Fruit fly (Drosophila melanogaster) whole organism, embryonic: ENCODE data around the gene CG10195.

ENCODE experiments used
- Aef1 ChIP-seq: fragments of 200-800 bp; sonication (Bioruptor generic); IDR thresholded peaks from 3 replicates; pipeline ENCODE4 v1.3.6; 2022; ENCODE audit warnings: missing biosample characterization, missing genetic modification characterization
- Awh ChIP-seq: fragments of 200-800 bp; sonication (Bioruptor generic); IDR thresholded peaks from 2 replicates; pipeline ENCODE4, ENCODE4 v1.3.6; 2022; ENCODE audit warnings: missing biosample characterization, missing genetic modification characterization
- Bteb2 ChIP-seq: fragments of 200-800 bp; sonication (Bioruptor generic); optimal IDR thresholded peaks from 2 replicates; lab custom pipeline; 2016; ENCODE audit warnings: missing biosample characterization, missing genetic modification characterization
- CG10274 ChIP-seq: fragments of 200-800 bp; sonication (Bioruptor generic); optimal IDR thresholded peaks from 3 replicates; lab custom pipeline; 2017; ENCODE audit warnings: missing biosample characterization, mild to moderate bottlenecking, missing genetic modification characterization
- CG10431 ChIP-seq: fragments of 200-800 bp; sonication (Bioruptor generic); optimal IDR thresholded peaks from 3 replicates; lab custom pipeline; 2018; ENCODE audit warnings: missing biosample characterization, mild to moderate bottlenecking, missing genetic modification characterization
- CG11560 ChIP-seq: fragments of 200-800 bp; sonication (Bioruptor generic); IDR thresholded peaks from 3 replicates; pipeline ENCODE4 v1.3.6; 2022; ENCODE audit warnings: missing biosample characterization, missing genetic modification characterization
- CG12236 ChIP-seq: fragments of 200-800 bp; sonication (Bioruptor generic); optimal IDR thresholded peaks from 2 replicates; lab custom pipeline; 2016; ENCODE audit warnings: missing biosample characterization, missing genetic modification characterization
- CG14965 ChIP-seq: fragments of 200-800 bp; sonication (Bioruptor generic); optimal IDR thresholded peaks from 2 replicates; lab custom pipeline; 2016; ENCODE audit warnings: missing biosample characterization, missing genetic modification characterization, borderline replicate concordance
- CG15011 ChIP-seq: fragments of 200-800 bp; sonication (Bioruptor generic); optimal IDR thresholded peaks from 3 replicates; lab custom pipeline; 2018; ENCODE audit warnings: missing biosample characterization, mild to moderate bottlenecking, missing genetic modification characterization
- CG15601 ChIP-seq: fragments of 200-800 bp; sonication (Bioruptor generic); optimal IDR thresholded peaks from 3 replicates; lab custom pipeline; 2019; ENCODE audit warnings: missing biosample characterization, mild to moderate bottlenecking, missing genetic modification characterization, moderate library complexity
- CG16815 ChIP-seq: fragments of 200-800 bp; sonication (Bioruptor generic); optimal IDR thresholded peaks from 3 replicates; lab custom pipeline; 2017; ENCODE audit warnings: missing biosample characterization, mild to moderate bottlenecking, missing genetic modification characterization
- CG17186 ChIP-seq: fragments of 200-800 bp; sonication (Bioruptor generic); optimal IDR thresholded peaks from 3 replicates; lab custom pipeline; 2017; ENCODE audit warnings: missing biosample characterization, missing genetic modification reagents, missing genetic modification characterization
- CG2116 ChIP-seq: fragments of 200-800 bp; sonication (Bioruptor generic); optimal IDR thresholded peaks from 3 replicates; lab custom pipeline; 2018; ENCODE audit warnings: missing biosample characterization, mild to moderate bottlenecking, missing genetic modification characterization
- CG2875 ChIP-seq: fragments of 200-800 bp; sonication (Bioruptor generic); optimal IDR thresholded peaks from 2 replicates; lab custom pipeline; 2017; ENCODE audit warnings: missing biosample characterization, mild to moderate bottlenecking, missing genetic modification characterization, missing genetic modification reagents
- CG32772 ChIP-seq: fragments of 200-800 bp; sonication (Bioruptor generic); IDR thresholded peaks from 2 replicates; pipeline ENCODE4 v1.3.6; 2022; ENCODE audit warnings: missing biosample characterization, missing genetic modification characterization
- CG3838 ChIP-seq: fragments of 200-800 bp; sonication (Bioruptor generic); optimal IDR thresholded peaks from 3 replicates; lab custom pipeline; 2016; ENCODE audit warnings: missing biosample characterization, missing genetic modification characterization
- CG4730 ChIP-seq: fragments of 200-800 bp; sonication (Bioruptor generic); IDR thresholded peaks from 2 replicates; pipeline ENCODE4 v1.3.6; 2022; ENCODE audit warnings: missing biosample characterization, missing genetic modification characterization
- CG7786 ChIP-seq: fragments of 200-800 bp; sonication (Bioruptor generic); optimal IDR thresholded peaks from 2 replicates; lab custom pipeline; 2016; ENCODE audit warnings: missing biosample characterization, missing genetic modification characterization
- CG8290 ChIP-seq, 3 experiments: fragments of 200-800 bp; sonication (Bioruptor generic); optimal IDR thresholded peaks; 2 replicates each; lab custom pipeline; 2016 to 2019; ENCODE audit warnings: missing biosample characterization in 3 of 3, missing genetic modification characterization in 3 of 3, mild to moderate bottlenecking in 2 of 3, moderate library complexity in 1 of 3
- CG9932 ChIP-seq: fragments of 200-800 bp; sonication (Bioruptor generic); IDR thresholded peaks from 2 replicates; pipeline ENCODE4 v1.3.6; 2022; ENCODE audit warnings: missing biosample characterization, missing genetic modification characterization
- D19A ChIP-seq: fragments of 200-800 bp; optimal IDR thresholded peaks from 3 replicates; lab custom pipeline; 2019; ENCODE audit warnings: missing biosample characterization, mild to moderate bottlenecking, missing genetic modification characterization, moderate library complexity
- E2f1 ChIP-seq: fragments of 200-800 bp; sonication (Bioruptor generic); IDR thresholded peaks from 2 replicates; pipeline ENCODE4 v1.3.6; 2022; ENCODE audit warnings: missing biosample characterization, missing genetic modification characterization
- Fer2 ChIP-seq: fragments of 200-800 bp; sonication (Bioruptor generic); optimal IDR thresholded peaks from 2 replicates; lab custom pipeline; 2018; ENCODE audit warnings: missing biosample characterization, mild to moderate bottlenecking, missing genetic modification characterization, moderate library complexity
- HLH3B ChIP-seq: fragments of 200-800 bp; sonication (Bioruptor generic); IDR thresholded peaks from 2 replicates; pipeline ENCODE4 v1.3.6; 2022; ENCODE audit warnings: missing biosample characterization, missing genetic modification characterization
- HmgD ChIP-seq: fragments of 200-800 bp; sonication (Bioruptor generic); optimal IDR thresholded peaks from 3 replicates; lab custom pipeline; 2016; ENCODE audit warnings: missing biosample characterization, missing genetic modification characterization
- Lpt ChIP-seq: fragments of >200 bp; optimal IDR thresholded peaks from 2 replicates; lab custom pipeline; 2018; ENCODE audit warnings: missing biosample characterization, missing genetic modification characterization
- Mes4 ChIP-seq: fragments of 200-800 bp; sonication (Bioruptor generic); optimal IDR thresholded peaks from 2 replicates; lab custom pipeline; 2016; ENCODE audit warnings: missing biosample characterization, missing genetic modification characterization
- NfI ChIP-seq: fragments of 200-800 bp; sonication (Bioruptor generic); optimal IDR thresholded peaks from 3 replicates; lab custom pipeline; 2018; ENCODE audit warnings: missing biosample characterization, mild to moderate bottlenecking, missing genetic modification characterization, moderate library complexity
- Oaz ChIP-seq: fragments of 200-800 bp; sonication (Bioruptor generic); IDR thresholded peaks from 2 replicates; pipeline ENCODE4 v1.3.6; 2022; ENCODE audit warnings: missing biosample characterization, missing genetic modification characterization
- Oli ChIP-seq: fragments of 200-800 bp; sonication (Bioruptor generic); optimal IDR thresholded peaks from 2 replicates; lab custom pipeline; 2018; ENCODE audit warnings: missing biosample characterization, mild to moderate bottlenecking, missing genetic modification characterization, moderate library complexity
- Rfx ChIP-seq: fragments of 200-800 bp; sonication (Bioruptor generic); IDR thresholded peaks from 2 replicates; pipeline ENCODE4 v1.3.6; 2022; ENCODE audit warnings: missing biosample characterization, missing genetic modification characterization
- Rx ChIP-seq: fragments of 200-800 bp; sonication (Bioruptor generic); IDR thresholded peaks from 2 replicates; pipeline ENCODE4 v1.3.6; 2022; ENCODE audit warnings: missing biosample characterization, missing genetic modification characterization
- Usf ChIP-seq: fragments of 200-800 bp; sonication (Bioruptor generic); optimal IDR thresholded peaks from 2 replicates; lab custom pipeline; 2017; ENCODE audit warnings: missing genotype, missing biosample characterization, missing genetic modification characterization
- bowl ChIP-seq: fragments of 200-800 bp; sonication (Bioruptor generic); IDR thresholded peaks from 2 replicates; pipeline ENCODE4 v1.3.6; 2022; ENCODE audit warnings: missing biosample characterization, missing genetic modification characterization
- da ChIP-seq: fragments of 200-800 bp; sonication (Bioruptor generic); optimal IDR thresholded peaks from 2 replicates; lab custom pipeline; 2016; ENCODE audit warnings: missing biosample characterization, missing genetic modification characterization
- dati ChIP-seq: fragments of 200-800 bp; sonication (Bioruptor generic); IDR thresholded peaks from 2 replicates; pipeline ENCODE4 v1.3.6; 2022; ENCODE audit warnings: missing biosample characterization, missing genetic modification characterization
- dmrt11E ChIP-seq: fragments of 200-800 bp; sonication (Bioruptor generic); optimal IDR thresholded peaks from 3 replicates; lab custom pipeline; 2018; ENCODE audit warnings: missing biosample characterization, mild to moderate bottlenecking, missing genetic modification characterization, moderate library complexity
- dmrt99B ChIP-seq: fragments of 200-800 bp; sonication (Bioruptor generic); optimal IDR thresholded peaks from 2 replicates; lab custom pipeline; 2018; ENCODE audit warnings: missing biosample characterization, mild to moderate bottlenecking, missing genetic modification characterization, moderate library complexity
- emc ChIP-seq: fragments of 200-800 bp; sonication (Bioruptor generic); optimal IDR thresholded peaks from 2 replicates; lab custom pipeline; 2016; ENCODE audit warnings: missing biosample characterization, missing genetic modification characterization
- esg ChIP-seq: fragments of 200-800 bp; sonication (Bioruptor generic); conservative IDR thresholded peaks from 2 replicates; pipeline ENCODE4 v1.3.6; 2022; ENCODE audit warnings: missing biosample characterization, missing genetic modification characterization
- eve ChIP-seq, 2 experiments: fragments of >200 bp; optimal IDR thresholded peaks; 2 replicates each; lab custom pipeline; 2017; ENCODE audit warnings: missing biosample characterization in 2 of 2, missing genetic modification characterization in 2 of 2
- gce ChIP-seq: fragments of 200-800 bp; sonication (Bioruptor generic); IDR thresholded peaks from 3 replicates; pipeline ENCODE4 v1.3.6; 2022; ENCODE audit warnings: missing biosample characterization, missing genetic modification characterization
- gt ChIP-seq: fragments of 200-800 bp; sonication (Bioruptor generic); IDR thresholded peaks from 2 replicates; pipeline ENCODE4 v1.3.6; 2022; ENCODE audit warnings: missing biosample characterization, missing genetic modification characterization
- nerfin-2 ChIP-seq: fragments of 200-800 bp; sonication (Bioruptor generic); IDR thresholded peaks from 2 replicates; pipeline ENCODE4 v1.3.6; 2022; ENCODE audit warnings: missing biosample characterization, missing genetic modification characterization; ENCODE audit not compliant: partially characterized antibody
- phol ChIP-seq: fragments of 200-800 bp; sonication (Bioruptor generic); optimal IDR thresholded peaks from 3 replicates; lab custom pipeline; 2018; ENCODE audit warnings: missing biosample characterization, mild to moderate bottlenecking, missing genetic modification characterization, moderate library complexity
- seq ChIP-seq: fragments of 200-800 bp; sonication (Bioruptor generic); IDR thresholded peaks from 2 replicates; pipeline ENCODE4 v1.3.6; 2022; ENCODE audit warnings: missing biosample characterization, missing genetic modification characterization
- shn ChIP-seq: fragments of 200-800 bp; sonication (Bioruptor generic); optimal IDR thresholded peaks from 3 replicates; lab custom pipeline; 2016; ENCODE audit warnings: missing biosample characterization, missing genetic modification characterization
- slp2 ChIP-seq: fragments of 200-800 bp; sonication (Bioruptor generic); optimal IDR thresholded peaks from 2 replicates; lab custom pipeline; 2016; ENCODE audit warnings: missing biosample characterization, missing genetic modification characterization
- tgo ChIP-seq: fragments of 200-800 bp; sonication (Bioruptor generic); IDR thresholded peaks from 3 replicates; pipeline ENCODE4 v1.3.6; 2022; ENCODE audit warnings: missing biosample characterization, missing genetic modification characterization
- tup ChIP-seq: fragments of 200-800 bp; sonication (Bioruptor generic); optimal IDR thresholded peaks from 2 replicates; lab custom pipeline; 2016; ENCODE audit warnings: missing biosample characterization, mild to moderate bottlenecking, missing genetic modification characterization, moderate library complexity
- zf30C ChIP-seq: fragments of 200-800 bp; sonication (Bioruptor generic); optimal IDR thresholded peaks from 3 replicates; lab custom pipeline; 2018; ENCODE audit warnings: missing biosample characterization, mild to moderate bottlenecking, missing genetic modification characterization

Gene CG10195

dm6 chr2L:19517154-19517814 lies 32.8 kb upstream of the CG10195 start, which contains the start of gene Hasp (continued):
- TF ChIP-seq slp2 (GFP tag; lab: Kevin White, UChicago): peak; percentile 31
- TF ChIP-seq CG4730 (GFP tag; lab: Robert Waterston, UW): no peak
- no peak for TF ChIP-seq gt (GFP tag; lab: Robert Waterston, UW)
- peak; percentile 72 for TF ChIP-seq D19A (tag; lab: Kevin White, UChicago)
- TF ChIP-seq CG2875 (GFP tag; lab: Kevin White, UChicago): peak; percentile 33
- peak; percentile 72 for TF ChIP-seq CG2116 (GFP tag; lab: Kevin White, UChicago)
- no peak for TF ChIP-seq Awh (GFP tag; lab: Robert Waterston, UW)
- no peak for TF ChIP-seq Fer2 (tag; lab: Kevin White, UChicago)
- no peak for TF ChIP-seq Oaz (GFP tag; lab: Robert Waterston, UW)
- TF ChIP-seq eve (GFP tag; optimal IDR thresholded peaks at IDR 0.05; lab: Kevin White, UChicago): no peak
- no peak for TF ChIP-seq CG32772 (GFP tag; lab: Robert Waterston, UW)
- TF ChIP-seq CG11560: no peak
- TF ChIP-seq bowl (GFP tag; lab: Robert Waterston, UW): no peak
- TF ChIP-seq esg (GFP tag; lab: Robert Waterston, UW): peak; percentile 56
- TF ChIP-seq Rx (GFP tag; lab: Robert Waterston, UW): no peak
- no peak for TF ChIP-seq Lpt (GFP tag; lab: Kevin White, UChicago)
- no peak for TF ChIP-seq dmrt11E
- TF ChIP-seq CG9932 (GFP tag; lab: Robert Waterston, UW): peak; percentile 54
- TF ChIP-seq CG17186 (GFP tag; lab: Kevin White, UChicago): no peak
- no peak for TF ChIP-seq gce (GFP tag; lab: Robert Waterston, UW)
- no peak for TF ChIP-seq CG3838 (GFP tag; lab: Kevin White, UChicago)
- TF ChIP-seq Aef1 (GFP tag; lab: Robert Waterston, UW): 0 out of 3 replicates have a peak, but pooled peaks have one; percentile 10
- TF ChIP-seq HmgD: no peak
- peak; percentile 35 for TF ChIP-seq NfI (GFP tag; lab: Kevin White, UChicago)
- peak; percentile 63 for TF ChIP-seq Oli
- no peak for TF ChIP-seq CG14965 (GFP tag; lab: Kevin White, UChicago)
- no peak for TF ChIP-seq CG10431 (GFP tag; lab: Kevin White, UChicago)
- TF ChIP-seq HLH3B (GFP tag; lab: Robert Waterston, UW): peak; percentile 45; the same call in 1 of the 2 replicates
- no peak for TF ChIP-seq Usf
- no peak for TF ChIP-seq CG10274 (GFP tag; lab: Kevin White, UChicago)
- no peak for TF ChIP-seq Bteb2 (GFP tag; lab: Kevin White, UChicago)
- no peak for TF ChIP-seq CG7786 (GFP tag; lab: Kevin White, UChicago)
- TF ChIP-seq CG15601 (tag; lab: Kevin White, UChicago): peak; percentile 17
- TF ChIP-seq Mes4 (GFP tag; lab: Kevin White, UChicago): no peak
- TF ChIP-seq da: no peak
- TF ChIP-seq E2f1 (GFP tag; lab: Robert Waterston, UW): no peak
- TF ChIP-seq emc (GFP tag; lab: Kevin White, UChicago): no peak
- TF ChIP-seq dati: no peak
- peak; percentile 90 for TF ChIP-seq nerfin-2 (GFP tag; lab: Robert Waterston, UW)
- peak; percentile 54 for TF ChIP-seq CG8290 (GFP tag; optimal IDR thresholded peaks at IDR 0.05; lab: Kevin White, UChicago)
- TF ChIP-seq CG8290 (tag; optimal IDR thresholded peaks at IDR 0.05; lab: Kevin White, UChicago): no peak
- peak; percentile 67 for TF ChIP-seq Rfx (GFP tag; lab: Robert Waterston, UW)
- TF ChIP-seq shn (GFP tag; lab: Kevin White, UChicago): no peak
- TF ChIP-seq seq: 0 out of 2 replicates have a peak, but pooled peaks have one; percentile 6
- TF ChIP-seq dmrt99B (tag; lab: Kevin White, UChicago): no peak
- no peak for TF ChIP-seq CG15011 (GFP tag; lab: Kevin White, UChicago)
- TF ChIP-seq phol (tag; lab: Kevin White, UChicago): peak; percentile 63
- no peak for TF ChIP-seq zf30C (GFP tag; lab: Kevin White, UChicago)
- TF ChIP-seq tgo (GFP tag; lab: Robert Waterston, UW): peak; percentile 67; the same call in 2 of the 3 replicates
- TF ChIP-seq tup (GFP tag; lab: Kevin White, UChicago): no peak
- no peak for TF ChIP-seq CG12236 (GFP tag; lab: Kevin White, UChicago)
- TF ChIP-seq CG16815 (GFP tag; lab: Kevin White, UChicago): no peak
